Fruit fly (Drosophila melanogaster) whole organism, wandering third instar larva: ENCODE results near the gene Reg-2.

Source experiments
- Abd-B ChIP-seq: fragments of >200 bp; optimal IDR thresholded peaks from 2 replicates; lab custom pipeline; 2017; ENCODE audit warnings: missing biosample characterization, missing genetic modification characterization
- CG32264 ChIP-seq: fragments of 200-800 bp; sonication (Bioruptor generic); optimal IDR thresholded peaks from 2 replicates; lab custom pipeline; 2016; ENCODE audit warnings: missing biosample characterization, missing genetic modification characterization
- CG9705 ChIP-seq: fragments of 200-800 bp; sonication (Bioruptor generic); optimal IDR thresholded peaks from 2 replicates; lab custom pipeline; 2018; ENCODE audit warnings: missing biosample characterization, mild to moderate bottlenecking, missing genetic modification characterization
- CrebA ChIP-seq: fragments of 200-800 bp; sonication (Bioruptor generic); optimal IDR thresholded peaks from 2 replicates; lab custom pipeline; 2016; ENCODE audit warnings: missing biosample characterization, mild to moderate bottlenecking, missing genetic modification characterization, borderline replicate concordance
- Dfd ChIP-seq: fragments of >200 bp; optimal IDR thresholded peaks from 2 replicates; lab custom pipeline; 2017; ENCODE audit warnings: missing biosample characterization, missing genetic modification characterization
- Dif ChIP-seq: fragments of 200-275, 200-300 bp; sonication (Bioruptor generic); optimal IDR thresholded peaks from 2 replicates; lab custom pipeline; 2018; ENCODE audit warnings: missing biosample characterization, missing genetic modification characterization; ENCODE audit not compliant: partially characterized antibody
- HLH106 ChIP-seq: fragments of 200-800 bp; optimal IDR thresholded peaks from 3 replicates; lab custom pipeline; 2019; ENCODE audit warnings: missing biosample characterization, mild to moderate bottlenecking, missing genetic modification characterization, moderate library complexity
- Hr78 ChIP-seq: fragments of >200 bp; optimal IDR thresholded peaks from 2 replicates; lab custom pipeline; 2017; ENCODE audit warnings: missing biosample characterization, missing genetic modification characterization
- Hr83 ChIP-seq: fragments of 200-300 bp; sonication (Bioruptor generic); optimal IDR thresholded peaks from 2 replicates; lab custom pipeline; 2016; ENCODE audit warnings: missing biosample characterization, mild to moderate bottlenecking, missing genetic modification characterization, moderate library complexity; ENCODE audit not compliant: poor library complexity, severe bottlenecking
- Jra ChIP-seq: sonication (Bioruptor generic); optimal IDR thresholded peaks from 2 replicates; lab custom pipeline; 2016; ENCODE audit warnings: missing biosample characterization, missing genetic modification characterization
- Mio ChIP-seq: sonication (Bioruptor generic); optimal IDR thresholded peaks from 2 replicates; lab custom pipeline; 2016; ENCODE audit warnings: missing biosample characterization, missing genetic modification characterization
- Myc ChIP-seq: fragments of >200 bp; optimal IDR thresholded peaks from 2 replicates; lab custom pipeline; 2017
- OdsH ChIP-seq: fragments of 200-800 bp; sonication (Bioruptor generic); optimal IDR thresholded peaks from 2 replicates; lab custom pipeline; 2016; ENCODE audit warnings: missing biosample characterization, mild to moderate bottlenecking, missing genetic modification characterization
- Rel ChIP-seq, 2 experiments: fragments of 200-800 bp; sonication (Bioruptor generic) in 1 of 2; optimal IDR thresholded peaks; 2 replicates in 1 of 2; 3 replicates in 1 of 2; lab custom pipeline; 2016 to 2019; ENCODE audit warnings: mild to moderate bottlenecking in 2 of 2, missing biosample characterization in 2 of 2, missing genetic modification characterization in 2 of 2, moderate library complexity in 1 of 2
- Sp1 ChIP-seq: fragments of 200-800 bp; sonication (Bioruptor generic); optimal IDR thresholded peaks from 3 replicates; lab custom pipeline; 2019; ENCODE audit warnings: missing biosample characterization, mild to moderate bottlenecking, missing genetic modification characterization, moderate library complexity
- Vsx2 ChIP-seq: fragments of 200-300, 225-300 bp; sonication (Bioruptor generic); optimal IDR thresholded peaks from 2 replicates; lab custom pipeline; 2018; ENCODE audit warnings: missing biosample characterization, missing genetic modification characterization; ENCODE audit not compliant: partially characterized antibody
- br ChIP-seq: fragments of 200-800 bp; sonication (Bioruptor generic); optimal IDR thresholded peaks from 2 replicates; lab custom pipeline; 2016; ENCODE audit warnings: missing biosample characterization, missing genetic modification characterization
- brk ChIP-seq: fragments of 200-800 bp; sonication (Bioruptor generic); optimal IDR thresholded peaks from 2 replicates; lab custom pipeline; 2016; ENCODE audit warnings: missing biosample characterization, mild to moderate bottlenecking, missing genetic modification characterization
- dl ChIP-seq, 2 experiments: fragments of 175-275, 200-275 bp in 1 of 2; fragments of 200-275 bp in 1 of 2; sonication (Bioruptor generic); optimal IDR thresholded peaks; lab custom pipeline; 2018; ENCODE audit warnings: mild to moderate bottlenecking in 2 of 2, missing biosample characterization in 2 of 2, missing genetic modification characterization in 2 of 2, moderate library complexity in 2 of 2; ENCODE audit not compliant: partially characterized antibody in 2 of 2, insufficient read depth in 1 of 2
- dsf ChIP-seq: sonication (Bioruptor generic); optimal IDR thresholded peaks from 2 replicates; lab custom pipeline; 2016; ENCODE audit warnings: missing biosample characterization, missing genetic modification characterization, borderline replicate concordance
- ey ChIP-seq: fragments of 200-800 bp; sonication (Bioruptor generic); optimal IDR thresholded peaks from 2 replicates; lab custom pipeline; 2016; ENCODE audit warnings: missing biosample characterization, missing genetic modification characterization
- foxo ChIP-seq, 2 experiments: fragments of 200-800 bp; sonication (Bioruptor generic); optimal IDR thresholded peaks; 2 replicates in 1 of 2; 3 replicates in 1 of 2; lab custom pipeline; 2016 to 2017; ENCODE audit warnings: missing biosample characterization in 2 of 2, missing genetic modification characterization in 2 of 2
- fru ChIP-seq: fragments of 200-800 bp; sonication (Bioruptor generic); optimal IDR thresholded peaks from 3 replicates; lab custom pipeline; 2016; ENCODE audit warnings: missing biosample characterization, mild to moderate bottlenecking, missing genetic modification characterization
- h ChIP-seq: fragments of 200-800 bp; sonication (Bioruptor generic); optimal IDR thresholded peaks from 3 replicates; lab custom pipeline; 2016; ENCODE audit warnings: missing biosample characterization, mild to moderate bottlenecking, missing genetic modification characterization
- jim ChIP-seq: fragments of 175-275, 200-325 bp; sonication (Bioruptor generic); optimal IDR thresholded peaks from 2 replicates; lab custom pipeline; 2016; ENCODE audit warnings: missing biosample characterization, mild to moderate bottlenecking, missing genetic modification characterization
- lola ChIP-seq: fragments of >200 bp; optimal IDR thresholded peaks from 2 replicates; lab custom pipeline; 2017; ENCODE audit warnings: missing biosample characterization, missing genetic modification characterization
- pan ChIP-seq: fragments of >200 bp; optimal IDR thresholded peaks from 2 replicates; lab custom pipeline; 2017
- psq ChIP-seq: fragments of 200-800 bp; sonication (Bioruptor generic); optimal IDR thresholded peaks from 3 replicates; lab custom pipeline; 2017; ENCODE audit warnings: missing biosample characterization, mild to moderate bottlenecking, missing genetic modification characterization, moderate library complexity
- rgr ChIP-seq: fragments of 200-800 bp; sonication (Bioruptor generic); optimal IDR thresholded peaks from 3 replicates; lab custom pipeline; 2016; ENCODE audit warnings: missing biosample characterization, mild to moderate bottlenecking, missing genetic modification characterization
- tai ChIP-seq: sonication (Bioruptor generic); optimal IDR thresholded peaks from 2 replicates; lab custom pipeline; 2016; ENCODE audit warnings: missing biosample characterization, missing genetic modification characterization
- usp ChIP-seq: fragments of >200 bp; optimal IDR thresholded peaks from 2 replicates; lab custom pipeline; 2017; ENCODE audit warnings: missing biosample characterization, missing genetic modification characterization
- woc ChIP-seq: sonication (Bioruptor generic); optimal IDR thresholded peaks from 2 replicates; lab custom pipeline; 2016; ENCODE audit warnings: missing biosample characterization, mild to moderate bottlenecking, missing genetic modification characterization

The Reg-2 gene

DNA sequence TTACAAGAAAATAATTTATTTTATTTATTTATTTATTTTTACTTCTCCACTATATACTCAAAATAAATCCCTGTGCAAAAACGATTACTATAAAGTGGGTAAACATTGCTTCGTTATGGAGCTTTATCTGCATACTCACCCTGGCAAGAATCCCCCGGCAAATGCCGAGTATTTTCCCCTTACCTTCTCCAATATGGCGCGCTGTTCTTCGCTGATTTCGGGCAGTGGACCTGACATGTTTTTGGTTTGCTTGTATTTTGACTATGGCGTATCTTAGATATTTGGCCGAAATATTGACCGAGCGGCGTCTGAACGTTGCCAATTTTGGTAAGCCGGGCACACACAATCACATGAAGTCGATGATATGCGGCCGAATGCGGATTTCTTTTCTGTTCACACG, 3.2 kb downstream of the Reg-2 start:
- TF ChIP-seq tai (GFP tag; lab: Kevin White, UChicago) (no peak), Rel (GFP tag; optimal IDR thresholded peaks at IDR 0.05; lab: Kevin White, UChicago) (no peak), Rel (tag; optimal IDR thresholded peaks at IDR 0.05; lab: Kevin White, UChicago) (peak; percentile 77), Myc (lab: Kevin White, UChicago) (no peak), Sp1 (GFP tag; lab: Kevin White, UChicago) (no peak)

DNA sequence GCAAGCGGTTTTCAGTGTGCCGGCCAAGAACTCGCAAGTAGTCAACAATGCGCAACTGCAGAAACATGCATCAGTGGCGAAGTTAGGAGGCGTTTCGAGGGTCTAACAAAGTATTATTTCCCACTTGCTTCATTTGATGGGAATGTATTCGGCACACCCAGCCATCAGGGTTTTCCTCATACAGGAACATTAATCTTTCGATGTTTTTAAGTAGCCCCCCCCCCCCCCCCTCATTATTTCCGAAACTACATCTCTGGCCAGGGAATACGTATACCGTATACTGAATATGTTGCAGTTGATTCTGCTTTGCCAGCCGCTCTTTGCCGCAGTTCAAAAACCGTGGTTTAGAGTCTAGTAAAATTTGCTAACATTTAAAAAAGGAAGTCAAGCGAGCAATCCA, 3.8 kb downstream of the Reg-2 start:
- TF ChIP-seq h (GFP tag; lab: Kevin White, UChicago) (peak; percentile 9), HLH106 (tag; lab: Kevin White, UChicago) (peak; percentile 70), rgr (no peak), foxo (GFP tag; optimal IDR thresholded peaks at IDR 0.05; lab: Kevin White, UChicago) (peak in 1 of 2 experiments; percentile 27), CG9705 (GFP tag; lab: Kevin White, UChicago) (no peak), jim (GFP tag; lab: Kevin White, UChicago) (no peak), brk (GFP tag; lab: Kevin White, UChicago) (no peak), CrebA (no peak)
- TF ChIP-seq, all 38 proteins: peak for 3

DNA sequence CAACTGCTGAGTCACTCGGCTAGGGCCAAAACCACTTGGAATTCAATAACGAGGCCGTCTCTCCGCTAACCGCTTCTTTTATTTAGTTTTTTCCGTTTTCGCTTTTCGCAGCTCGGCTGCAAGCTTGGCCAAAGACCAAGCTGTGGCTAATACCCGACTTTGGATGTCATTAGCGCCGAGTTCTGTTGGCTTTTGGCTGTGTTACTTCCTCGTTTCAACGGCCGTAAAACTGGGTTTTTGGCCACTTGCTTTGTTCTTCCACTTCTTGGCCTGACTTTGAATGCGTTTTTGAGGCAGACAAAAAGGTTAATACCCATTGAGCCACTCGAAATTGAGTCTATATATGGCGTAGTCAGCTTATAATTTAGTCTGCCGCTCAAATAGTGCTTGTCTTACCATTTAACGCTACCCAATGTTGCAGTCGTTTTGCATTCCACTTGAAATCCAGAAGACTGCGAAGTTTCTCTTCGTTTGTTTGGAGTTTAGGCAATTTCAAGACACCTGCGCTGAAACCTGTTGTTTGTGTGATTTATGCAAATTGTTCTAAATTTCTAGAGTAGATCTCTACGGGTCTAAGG, 4.7 kb downstream of the Reg-2 start:
- TF ChIP-seq HLH106 (tag; lab: Kevin White, UChicago) (no peak), Mio (GFP tag; lab: Kevin White, UChicago) (no peak), pan (no peak), Hr83 (no peak), Dif (GFP tag; lab: Kevin White, UChicago) (no peak), Vsx2 (GFP tag; lab: Kevin White, UChicago) (no peak), woc (no peak), CrebA (no peak), Myc (lab: Kevin White, UChicago) (no peak), brk (GFP tag; lab: Kevin White, UChicago) (no peak), usp (GFP tag; lab: Kevin White, UChicago) (no peak), Hr78 (GFP tag; lab: Kevin White, UChicago) (no peak), Abd-B (no peak), foxo (GFP tag; optimal IDR thresholded peaks at IDR 0.05; lab: Kevin White, UChicago) (no peak), jim (GFP tag; lab: Kevin White, UChicago) (no peak), dsf (no peak), Jra (no peak)

DNA sequence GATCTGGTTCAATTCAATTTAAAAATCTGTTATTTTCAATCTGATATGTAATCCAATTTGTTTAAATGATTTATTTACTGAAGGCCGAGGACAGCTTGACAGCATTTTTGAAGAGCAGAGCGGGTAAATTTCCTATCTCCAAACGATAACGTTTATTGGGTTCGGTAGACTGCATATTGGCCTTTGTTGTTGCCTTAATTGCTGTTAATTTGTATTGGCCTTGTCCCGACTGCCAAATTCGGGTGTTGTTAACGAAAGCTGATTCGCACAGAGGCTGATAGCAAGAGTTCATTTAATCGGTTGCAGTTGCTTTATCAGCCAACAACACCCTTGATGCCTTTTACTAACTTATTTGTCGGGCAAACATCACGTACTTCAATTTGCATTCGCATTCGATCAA, 5.3 kb downstream of the Reg-2 start:
- TF ChIP-seq jim (GFP tag; lab: Kevin White, UChicago), result no peak
- TF ChIP-seq OdsH (GFP tag; lab: Kevin White, UChicago), result no peak
- peak; percentile 9 for TF ChIP-seq br (GFP tag; lab: Kevin White, UChicago)
- no peak for TF ChIP-seq Rel (GFP tag; optimal IDR thresholded peaks at IDR 0.05; lab: Kevin White, UChicago)
- TF ChIP-seq Rel (tag; optimal IDR thresholded peaks at IDR 0.05; lab: Kevin White, UChicago), result peak; percentile 28
- peak; percentile 5 for TF ChIP-seq h (GFP tag; lab: Kevin White, UChicago)

DNA sequence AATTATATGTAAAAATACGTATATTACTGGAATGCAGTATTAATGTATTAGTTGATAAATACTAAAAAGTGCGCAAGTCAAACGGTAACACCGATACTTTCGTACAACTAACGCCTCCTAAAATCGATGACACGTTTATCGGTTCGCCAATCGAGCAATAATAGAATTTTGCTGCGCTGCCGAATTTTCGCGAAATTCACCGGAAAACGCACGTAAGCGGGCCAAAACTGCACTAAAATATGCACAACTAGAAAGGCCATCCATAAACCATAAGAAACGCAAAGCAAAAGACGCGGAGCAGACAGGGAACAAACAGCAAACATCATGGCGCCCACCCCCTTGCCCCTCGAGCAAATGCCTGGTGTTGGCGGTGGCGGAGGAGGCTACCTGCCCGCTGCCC, 13.3 kb downstream of the Reg-2 start, which contains the start of gene MED14:
MED14 (plus strand) TSS at position 145 of the 400 bp plus-strand sequence.
- TF ChIP-seq dsf (no peak), ey (GFP tag; lab: Kevin White, UChicago) (no peak), Dfd (GFP tag; lab: Kevin White, UChicago) (no peak), CrebA (no peak), lola (GFP tag; lab: Kevin White, UChicago) (no peak), psq (GFP tag; lab: Kevin White, UChicago) (no peak), fru (GFP tag; lab: Kevin White, UChicago) (no peak), h (GFP tag; lab: Kevin White, UChicago) (no peak), usp (GFP tag; lab: Kevin White, UChicago) (no peak), dl (GFP tag; optimal IDR thresholded peaks at IDR 0.05; lab: Kevin White, UChicago; ENCODE audit: insufficient read depth in 1 of 2, partially characterized antibody in 2 of 2) (no peak), Mio (GFP tag; lab: Kevin White, UChicago) (no peak), Abd-B (no peak), CG32264 (GFP tag; lab: Kevin White, UChicago) (no peak), CG9705 (GFP tag; lab: Kevin White, UChicago) (no peak), Myc (lab: Kevin White, UChicago) (no peak), Rel (GFP tag; optimal IDR thresholded peaks at IDR 0.05; lab: Kevin White, UChicago) (no peak), Rel (tag; optimal IDR thresholded peaks at IDR 0.05; lab: Kevin White, UChicago) (no peak), rgr (no peak)
